Worm (Caenorhabditis elegans): ENCODE measurements around the gene bgal-2.

DNA sequence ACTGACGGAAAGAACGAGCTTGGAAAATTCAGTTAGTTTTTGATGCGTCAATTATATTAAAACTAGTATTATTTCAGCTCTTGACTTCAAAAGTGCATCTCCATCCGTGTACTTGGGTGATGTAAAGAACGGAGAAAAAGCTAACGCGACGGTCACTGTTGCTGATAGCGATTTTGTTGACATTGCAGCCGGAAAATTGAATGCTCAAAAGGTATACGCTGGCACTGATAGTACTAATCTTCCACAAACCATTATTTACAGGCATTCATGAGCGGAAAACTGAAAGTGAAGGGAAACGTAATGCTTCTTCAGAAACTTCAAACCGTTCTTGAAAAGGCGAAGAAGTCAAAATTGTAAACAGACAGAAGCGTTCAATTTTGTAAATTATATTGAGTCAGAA, 35.4 kb downstream of the bgal-2 start:
- no peak for TF ChIP-seq sma-3 (GFP tag; optimal IDR thresholded peaks at IDR 0.05)
- no peak for TF ChIP-seq zag-1 (tag; optimal IDR thresholded peaks at IDR 0.05)
- TF ChIP-seq nhr-11 (tag; optimal IDR thresholded peaks at IDR 0.05), result no peak
- TF ChIP-seq nhr-237 (tag; optimal IDR thresholded peaks at IDR 0.05), result no peak
- TF ChIP-seq mab-5 (tag; optimal IDR thresholded peaks at IDR 0.05), result no peak
- TF ChIP-seq peb-1 (tag; optimal IDR thresholded peaks at IDR 0.05), result no peak
